Worm (Caenorhabditis elegans): ENCODE measurements around the gene chil-8.

- TF ChIP-seq pha-4 (tag; optimal IDR thresholded peaks at IDR 0.05) = no peak
- TF ChIP-seq M03D4.4 (tag; optimal IDR thresholded peaks at IDR 0.05) = no peak
- no peak for TF ChIP-seq unc-39 (tag; optimal IDR thresholded peaks at IDR 0.05)
- TF ChIP-seq nhr-76 (tag; optimal IDR thresholded peaks at IDR 0.05) = no peak
- no peak for TF ChIP-seq ztf-11 (tag; optimal IDR thresholded peaks at IDR 0.05)
- no peak for TF ChIP-seq sem-2 (GFP tag; optimal IDR thresholded peaks at IDR 0.05)
- TF ChIP-seq mls-2 (tag; optimal IDR thresholded peaks at IDR 0.05) = no peak
- TF ChIP-seq nhr-12 (tag; optimal IDR thresholded peaks at IDR 0.05) = no peak
- no peak for TF ChIP-seq nhr-237 (tag; optimal IDR thresholded peaks at IDR 0.05)
- no peak for TF ChIP-seq nhr-2 (tag; optimal IDR thresholded peaks at IDR 0.05)
Observed at ce11 chrII:9914999-9915398, 42.1 kb upstream of the chil-8 start, which contains the start of gene F26C11.3.

Measured in whole organism, mixed stage, embryonic.